Worm (Caenorhabditis elegans): ENCODE data around the gene F59B8.1.

- TF ChIP-seq flt-1 (GFP tag; IDR thresholded peaks at IDR 0.05) (no peak), cog-1 (tag; optimal IDR thresholded peaks at IDR 0.05) (no peak)
These were observed 42.0 kb upstream of the F59B8.1 start, which contains the start of gene daf-15 for ce11 chrIV:9386038-9386437.

Data from whole organism, midembryonic.